Fruit fly (Drosophila melanogaster): ENCODE data around the gene CG7296.

DNA sequence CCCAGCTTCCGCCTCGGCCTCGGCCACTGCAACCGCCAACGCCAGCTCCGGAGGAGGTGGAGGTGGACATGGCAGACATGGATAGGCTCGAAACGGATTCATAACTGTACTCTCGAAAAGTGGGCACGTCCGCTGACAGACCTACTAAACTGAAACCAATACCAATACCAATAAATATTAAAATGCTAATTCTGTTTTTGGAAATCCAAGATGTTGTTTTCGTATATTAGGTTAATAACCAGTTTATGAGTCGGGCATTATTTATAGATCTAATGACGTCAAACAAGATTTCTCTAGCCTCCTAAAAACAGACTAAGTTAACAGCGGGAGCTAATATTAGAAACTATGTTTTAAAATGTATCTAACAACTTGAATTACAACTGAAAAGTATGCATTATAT, 4.7 kb downstream of the CG7296 start:
- TF ChIP-seq CrebA (GFP tag; optimal IDR thresholded peaks at IDR 0.05; ENCODE audit: borderline replicate concordance) (no peak), sage (GFP tag; optimal IDR thresholded peaks at IDR 0.05) (no peak), OdsH (GFP tag; optimal IDR thresholded peaks at IDR 0.05) (no peak)
